1 fruit fly cellular context compared by ENCODE assay signal in the genomic region with DNA sequence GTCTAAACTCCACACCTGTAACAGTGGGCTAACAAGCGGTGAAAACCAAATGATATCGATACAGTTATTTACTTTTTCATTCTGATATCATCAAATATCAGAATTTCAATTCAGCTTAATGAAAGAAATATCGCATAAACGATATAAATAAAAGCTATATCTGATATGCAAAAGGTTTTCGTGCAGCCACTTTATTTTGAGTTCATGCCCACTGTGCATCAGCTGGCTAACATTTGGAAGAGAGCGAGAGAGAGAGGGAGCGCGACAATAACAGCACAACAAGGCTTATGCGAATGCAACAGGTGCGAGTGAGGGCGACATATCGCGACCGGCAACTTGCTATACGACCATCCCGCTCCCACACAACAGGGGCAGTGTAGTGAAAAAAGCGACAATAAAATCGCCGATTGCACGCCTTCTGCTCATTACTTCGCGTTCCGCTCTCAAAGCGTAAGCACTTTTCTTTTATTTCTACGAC.
TF ChIP-seq lines count a peak whose summit lies in the region.

Gene CG11151, plus strand, starts transcription at position 334 of the 478 bp plus-strand sequence.

TF ChIP-seq in whole organism, embryonic, 481 proteins besides CTCF, POLR2A, EP300 and RAD21 (continued from another document and continues in another):
- peak; percentile 93 for TF ChIP-seq da (GFP tag; optimal IDR thresholded peaks at IDR 0.05; lab: Kevin White, UChicago)
- peak; percentile 91 for TF ChIP-seq CG8290 (GFP tag; optimal IDR thresholded peaks at IDR 0.05; lab: Kevin White, UChicago)
- TF ChIP-seq CG8290 (tag; optimal IDR thresholded peaks at IDR 0.05; lab: Kevin White, UChicago) = peak; percentile 78 to 98
- peak; percentile 97 for TF ChIP-seq nmo (GFP tag; optimal IDR thresholded peaks at IDR 0.05; lab: Kevin White, UChicago)
- peak; percentile 98 for TF ChIP-seq Hmr (GFP tag; optimal IDR thresholded peaks at IDR 0.05; lab: Kevin White, UChicago)
- peak; percentile 85 for TF ChIP-seq CG11093 (GFP tag; IDR thresholded peaks at IDR 0.05; lab: Robert Waterston, UW)
- TF ChIP-seq CG8359 (GFP tag; optimal IDR thresholded peaks at IDR 0.05; lab: Kevin White, UChicago; ENCODE audit: borderline replicate concordance) = peak; percentile 91
- peak; percentile 96 for TF ChIP-seq Atf-2 (GFP tag; optimal IDR thresholded peaks at IDR 0.05; lab: Kevin White, UChicago)
- TF ChIP-seq Atf6 (GFP tag; IDR thresholded peaks at IDR 0.05; lab: Robert Waterston, UW) = peak; percentile 96
- peak; percentile 98 for TF ChIP-seq Fer1 (GFP tag; optimal IDR thresholded peaks at IDR 0.05; lab: Kevin White, UChicago)
- peak; percentile 96 to 98 for TF ChIP-seq bsh (GFP tag; optimal IDR thresholded peaks at IDR 0.05; lab: Kevin White, UChicago)
- no peak for TF ChIP-seq Hr39 (optimal IDR thresholded peaks at IDR 0.05; lab: Kevin White, UChicago)
- TF ChIP-seq lmd (GFP tag; IDR thresholded peaks at IDR 0.05; lab: Robert Waterston, UW) = peak; percentile 93
- peak; percentile 96 for TF ChIP-seq so (GFP tag; IDR thresholded peaks at IDR 0.05; lab: Robert Waterston, UW)
- TF ChIP-seq nom (GFP tag; optimal IDR thresholded peaks at IDR 0.05; lab: Kevin White, UChicago) = peak; percentile 95
- peak; percentile 19; the same call in 1 of the 2 replicates for TF ChIP-seq Dip2 (GFP tag; IDR thresholded peaks at IDR 0.05; lab: Robert Waterston, UW)
- TF ChIP-seq sima (GFP tag; optimal IDR thresholded peaks at IDR 0.05; lab: Kevin White, UChicago) = peak; percentile 89
- TF ChIP-seq Fer2 (tag; optimal IDR thresholded peaks at IDR 0.05; lab: Kevin White, UChicago) = peak; percentile 93
- TF ChIP-seq Hey (tag; optimal IDR thresholded peaks at IDR 0.05; lab: Kevin White, UChicago) = peak; percentile 85
- peak; percentile 98 for TF ChIP-seq PHDP (tag; optimal IDR thresholded peaks at IDR 0.05; lab: Kevin White, UChicago)
- TF ChIP-seq CG12104 (GFP tag; optimal IDR thresholded peaks at IDR 0.05; lab: Kevin White, UChicago) = peak; percentile 93
- peak; percentile 76 for TF ChIP-seq CG15073 (GFP tag; optimal IDR thresholded peaks at IDR 0.05; lab: Kevin White, UChicago)
- TF ChIP-seq fd96Cb (tag; optimal IDR thresholded peaks at IDR 0.05; lab: Kevin White, UChicago) = peak; percentile 98
- TF ChIP-seq HLH4C (GFP tag; IDR thresholded peaks at IDR 0.05; lab: Robert Waterston, UW; ENCODE audit: partially characterized antibody) = peak; percentile 61; the same call in 2 of the 3 replicates
- peak; percentile 97 for TF ChIP-seq CG13424 (tag; optimal IDR thresholded peaks at IDR 0.05; lab: Kevin White, UChicago)
- peak; percentile 83 for TF ChIP-seq kni (GFP tag; optimal IDR thresholded peaks at IDR 0.05; lab: Kevin White, UChicago)
- TF ChIP-seq Mad (GFP tag; optimal IDR thresholded peaks at IDR 0.05; lab: Kevin White, UChicago) = peak; percentile 95
- TF ChIP-seq BEAF-32 (GFP tag; optimal IDR thresholded peaks at IDR 0.05; lab: Kevin White, UChicago) = peak; percentile 40
- no peak for TF ChIP-seq CG4360 (GFP tag; IDR thresholded peaks at IDR 0.05; lab: Robert Waterston, UW)
- TF ChIP-seq HmgZ (tag; optimal IDR thresholded peaks at IDR 0.05; lab: Kevin White, UChicago) = peak; percentile 97
- peak; percentile 97 for TF ChIP-seq CoRest (tag; optimal IDR thresholded peaks at IDR 0.05; lab: Kevin White, UChicago)
- peak; percentile 94 for TF ChIP-seq CG7372 (GFP tag; IDR thresholded peaks at IDR 0.05; lab: Robert Waterston, UW)
- peak; percentile 98 for TF ChIP-seq CG12391 (tag; optimal IDR thresholded peaks at IDR 0.05; lab: Kevin White, UChicago)
- TF ChIP-seq CG7556 (GFP tag; optimal IDR thresholded peaks at IDR 0.05; lab: Kevin White, UChicago) = peak; percentile 96
- TF ChIP-seq GATAe (GFP tag; conservative IDR thresholded peaks at IDR 0.05; lab: Robert Waterston, UW) = peak; percentile 76
- peak; percentile 93 for TF ChIP-seq p53 (GFP tag; optimal IDR thresholded peaks at IDR 0.05; lab: Kevin White, UChicago)
- TF ChIP-seq CG4854 (GFP tag; optimal IDR thresholded peaks at IDR 0.05; lab: Kevin White, UChicago) = peak; percentile 93
- TF ChIP-seq Max (GFP tag; optimal IDR thresholded peaks at IDR 0.05; lab: Kevin White, UChicago) = peak; percentile 96
- peak; percentile 76 for TF ChIP-seq ro (GFP tag; IDR thresholded peaks at IDR 0.05; lab: Robert Waterston, UW)
- TF ChIP-seq CG10274 (GFP tag; optimal IDR thresholded peaks at IDR 0.05; lab: Kevin White, UChicago) = peak; percentile 86
- TF ChIP-seq otp (GFP tag; IDR thresholded peaks at IDR 0.05; lab: Robert Waterston, UW) = peak; percentile 94
- peak; percentile 98 for TF ChIP-seq CG2120 (GFP tag; optimal IDR thresholded peaks at IDR 0.05; lab: Kevin White, UChicago)
- peak; percentile 98 for TF ChIP-seq CG18599 (GFP tag; optimal IDR thresholded peaks at IDR 0.05; lab: Kevin White, UChicago)
- peak; percentile 70 for TF ChIP-seq CG3995 (GFP tag; optimal IDR thresholded peaks at IDR 0.05; lab: Kevin White, UChicago)
- peak; percentile 94 for TF ChIP-seq chm (GFP tag; IDR thresholded peaks at IDR 0.05; lab: Robert Waterston, UW)
- peak; percentile 98 for TF ChIP-seq chn (GFP tag; optimal IDR thresholded peaks at IDR 0.05; lab: Kevin White, UChicago)
- no peak for TF ChIP-seq unc-4 (GFP tag; IDR thresholded peaks at IDR 0.05; lab: Robert Waterston, UW; ENCODE audit: partially characterized antibody)
- TF ChIP-seq Hr51 (GFP tag; optimal IDR thresholded peaks at IDR 0.05; lab: Kevin White, UChicago) = peak; percentile 97 to 98
- peak; percentile 93 for TF ChIP-seq Rx (GFP tag; IDR thresholded peaks at IDR 0.05; lab: Robert Waterston, UW)
- TF ChIP-seq z (GFP tag; IDR thresholded peaks at IDR 0.05; lab: Robert Waterston, UW) = peak; percentile 47; the same call in 1 of the 3 replicates
- peak; percentile 97 for TF ChIP-seq pum (GFP tag; optimal IDR thresholded peaks at IDR 0.05; lab: Kevin White, UChicago)
- peak; percentile 95 for TF ChIP-seq Dip3 (GFP tag; optimal IDR thresholded peaks at IDR 0.05; lab: Kevin White, UChicago)
- TF ChIP-seq ap (GFP tag; IDR thresholded peaks at IDR 0.05; lab: Robert Waterston, UW) = peak; percentile 86
- peak; percentile 96 for TF ChIP-seq CG11695 (GFP tag; IDR thresholded peaks at IDR 0.05; lab: Robert Waterston, UW)
- peak; percentile 92 for TF ChIP-seq CG6683 (GFP tag; optimal IDR thresholded peaks at IDR 0.05; lab: Kevin White, UChicago)
- TF ChIP-seq CG5953 (GFP tag; IDR thresholded peaks at IDR 0.05; lab: Robert Waterston, UW) = peak; percentile 93
- peak; percentile 76 for TF ChIP-seq Adf1 (GFP tag; IDR thresholded peaks at IDR 0.05; lab: Robert Waterston, UW)
- TF ChIP-seq gcm (GFP tag; optimal IDR thresholded peaks at IDR 0.05; lab: Kevin White, UChicago) = peak; percentile 97
- peak; percentile 94 for TF ChIP-seq cwo (GFP tag; optimal IDR thresholded peaks at IDR 0.05; lab: Kevin White, UChicago)
- peak; percentile 96 for TF ChIP-seq tin (GFP tag; optimal IDR thresholded peaks at IDR 0.05; lab: Kevin White, UChicago)
- TF ChIP-seq CG8281 (tag; optimal IDR thresholded peaks at IDR 0.05; lab: Kevin White, UChicago) = peak; percentile 88
- TF ChIP-seq CG1832 (GFP tag; optimal IDR thresholded peaks at IDR 0.05; lab: Kevin White, UChicago) = peak; percentile 96
- peak; percentile 83 for TF ChIP-seq psq (GFP tag; optimal IDR thresholded peaks at IDR 0.05; lab: Kevin White, UChicago)
- peak; percentile 96 for TF ChIP-seq NfI (GFP tag; optimal IDR thresholded peaks at IDR 0.05; lab: Kevin White, UChicago)
- peak; percentile 93 for TF ChIP-seq sqz (GFP tag; optimal IDR thresholded peaks at IDR 0.05; lab: Kevin White, UChicago)
- TF ChIP-seq B-H2 (GFP tag; optimal IDR thresholded peaks at IDR 0.05; lab: Kevin White, UChicago) = peak; percentile 96
- TF ChIP-seq aop (GFP tag; IDR thresholded peaks at IDR 0.05; lab: Robert Waterston, UW) = peak; percentile 72
- TF ChIP-seq CG1647 (GFP tag; optimal IDR thresholded peaks at IDR 0.05; lab: Kevin White, UChicago) = peak; percentile 95
- TF ChIP-seq Sry-β (GFP tag; optimal IDR thresholded peaks at IDR 0.05; lab: Kevin White, UChicago) = peak; percentile 70
- peak; percentile 81 for TF ChIP-seq TFAM (GFP tag; optimal IDR thresholded peaks at IDR 0.05; lab: Kevin White, UChicago)
- peak; percentile 94 for TF ChIP-seq jing (GFP tag; optimal IDR thresholded peaks at IDR 0.05; lab: Kevin White, UChicago)
- peak; percentile 96 for TF ChIP-seq CG17328 (GFP tag; IDR thresholded peaks at IDR 0.05; lab: Robert Waterston, UW)
- TF ChIP-seq pb (GFP tag; optimal IDR thresholded peaks at IDR 0.05; lab: Kevin White, UChicago) = peak; percentile 95
- peak; percentile 94 for TF ChIP-seq CG17912 (GFP tag; optimal IDR thresholded peaks at IDR 0.05; lab: Kevin White, UChicago)
- peak; percentile 91 for TF ChIP-seq al (GFP tag; IDR thresholded peaks at IDR 0.05; lab: Robert Waterston, UW)
- TF ChIP-seq CG10366 (GFP tag; IDR thresholded peaks at IDR 0.05; lab: Robert Waterston, UW) = peak; percentile 95
- peak; percentile 95 for TF ChIP-seq CG10654 (GFP tag; optimal IDR thresholded peaks at IDR 0.05; lab: Kevin White, UChicago)
- TF ChIP-seq CG8478 (optimal IDR thresholded peaks at IDR 0.05; lab: Kevin White, UChicago) = peak; percentile 96
- TF ChIP-seq CG4707 (GFP tag; optimal IDR thresholded peaks at IDR 0.05; lab: Kevin White, UChicago) = peak; percentile 100
- peak; percentile 86 for TF ChIP-seq corto (GFP tag; optimal IDR thresholded peaks at IDR 0.05; lab: Kevin White, UChicago)
- TF ChIP-seq CG31365 (tag; optimal IDR thresholded peaks at IDR 0.05; lab: Kevin White, UChicago) = peak; percentile 86
- peak; percentile 31; the same call in 1 of the 2 replicates for TF ChIP-seq amos (GFP tag; IDR thresholded peaks at IDR 0.05; lab: Robert Waterston, UW; ENCODE audit: partially characterized antibody)
- TF ChIP-seq ems (GFP tag; optimal IDR thresholded peaks at IDR 0.05; lab: Kevin White, UChicago) = peak; percentile 95
- peak; percentile 21 for TF ChIP-seq gfzf (GFP tag; optimal IDR thresholded peaks at IDR 0.05; lab: Kevin White, UChicago)
- peak; percentile 92 for TF ChIP-seq onecut (GFP tag; IDR thresholded peaks at IDR 0.05; lab: Robert Waterston, UW)
- TF ChIP-seq Opbp (GFP tag; IDR thresholded peaks at IDR 0.05; lab: Robert Waterston, UW; ENCODE audit: partially characterized antibody) = no peak
- TF ChIP-seq CG1792 (GFP tag; optimal IDR thresholded peaks at IDR 0.05; lab: Kevin White, UChicago) = peak; percentile 94
- peak; percentile 76; the same call in 1 of the 3 replicates for TF ChIP-seq hb (GFP tag; IDR thresholded peaks at IDR 0.05; lab: Robert Waterston, UW; ENCODE audit: partially characterized antibody)
- TF ChIP-seq CG3838 (GFP tag; optimal IDR thresholded peaks at IDR 0.05; lab: Kevin White, UChicago) = peak; percentile 91
- TF ChIP-seq sisA (GFP tag; IDR thresholded peaks at IDR 0.05; lab: Robert Waterston, UW) = peak; percentile 95
- TF ChIP-seq btn (GFP tag; optimal IDR thresholded peaks at IDR 0.05; lab: Kevin White, UChicago) = peak; percentile 95
- peak; percentile 96 for TF ChIP-seq Ptx1 (GFP tag; IDR thresholded peaks at IDR 0.05; lab: Robert Waterston, UW)
- peak; percentile 82 for TF ChIP-seq E2f2 (GFP tag; IDR thresholded peaks at IDR 0.05; lab: Robert Waterston, UW)
- TF ChIP-seq Taf1 (GFP tag; IDR thresholded peaks at IDR 0.05; lab: Robert Waterston, UW) = peak; percentile 89
- TF ChIP-seq HmgD (GFP tag; optimal IDR thresholded peaks at IDR 0.05; lab: Kevin White, UChicago) = peak; percentile 93
- peak; percentile 92 for TF ChIP-seq CG10462 (GFP tag; optimal IDR thresholded peaks at IDR 0.05; lab: Kevin White, UChicago)
- peak; percentile 98 for TF ChIP-seq shn (GFP tag; optimal IDR thresholded peaks at IDR 0.05; lab: Kevin White, UChicago)
- peak; percentile 97 for TF ChIP-seq Xrp1 (GFP tag; IDR thresholded peaks at IDR 0.05; lab: Robert Waterston, UW)
- TF ChIP-seq tx (GFP tag; optimal IDR thresholded peaks at IDR 0.05; lab: Kevin White, UChicago) = peak; percentile 95
- peak; percentile 91 for TF ChIP-seq kay (GFP tag; optimal IDR thresholded peaks at IDR 0.05; lab: Kevin White, UChicago)
- peak; percentile 81 for TF ChIP-seq nerfin-2 (GFP tag; IDR thresholded peaks at IDR 0.05; lab: Robert Waterston, UW; ENCODE audit: partially characterized antibody)
- peak; percentile 91 for TF ChIP-seq CG4404 (GFP tag; IDR thresholded peaks at IDR 0.05; lab: Robert Waterston, UW)
- TF ChIP-seq tup (GFP tag; optimal IDR thresholded peaks at IDR 0.05; lab: Kevin White, UChicago) = peak; percentile 92
- TF ChIP-seq CG16815 (GFP tag; optimal IDR thresholded peaks at IDR 0.05; lab: Kevin White, UChicago) = peak; percentile 96
- TF ChIP-seq CG3847 (GFP tag; IDR thresholded peaks at IDR 0.05; lab: Robert Waterston, UW) = peak; percentile 92
- TF ChIP-seq zfh2 (GFP tag; optimal IDR thresholded peaks at IDR 0.05; lab: Kevin White, UChicago) = peak; percentile 96
- peak; percentile 97 for TF ChIP-seq mam (GFP tag; optimal IDR thresholded peaks at IDR 0.05; lab: Kevin White, UChicago)
- TF ChIP-seq hkb (optimal IDR thresholded peaks at IDR 0.05; lab: Kevin White, UChicago) = no peak
- peak; percentile 97 for TF ChIP-seq hkb (GFP tag; IDR thresholded peaks at IDR 0.05; lab: Robert Waterston, UW)
- TF ChIP-seq knrl (GFP tag; IDR thresholded peaks at IDR 0.05; lab: Robert Waterston, UW; ENCODE audit: partially characterized antibody) = peak; percentile 64; the same call in 2 of the 3 replicates
- TF ChIP-seq dysf (GFP tag; IDR thresholded peaks at IDR 0.05; lab: Robert Waterston, UW) = peak; percentile 96
- TF ChIP-seq chif (GFP tag; optimal IDR thresholded peaks at IDR 0.05; lab: Kevin White, UChicago) = peak; percentile 96 to 98
- TF ChIP-seq Doc2 (GFP tag; IDR thresholded peaks at IDR 0.05; lab: Robert Waterston, UW) = no peak
- TF ChIP-seq Trl (optimal IDR thresholded peaks at IDR 0.05; lab: Kevin White, UChicago) = peak; percentile 44 to 71
- peak; percentile 98 for TF ChIP-seq Trl (GFP tag; optimal IDR thresholded peaks at IDR 0.05; lab: Kevin White, UChicago)
- no peak for TF ChIP-seq cg (GFP tag; optimal IDR thresholded peaks at IDR 0.05; lab: Kevin White, UChicago)
- peak; percentile 97 for TF ChIP-seq dmrt11E (tag; optimal IDR thresholded peaks at IDR 0.05; lab: Kevin White, UChicago)
- peak; percentile 40 for TF ChIP-seq pzg (GFP tag; optimal IDR thresholded peaks at IDR 0.05; lab: Kevin White, UChicago)
- peak; percentile 87 for TF ChIP-seq trh (GFP tag; optimal IDR thresholded peaks at IDR 0.05; lab: Kevin White, UChicago)
- TF ChIP-seq sr (GFP tag; IDR thresholded peaks at IDR 0.05; lab: Robert Waterston, UW) = peak; percentile 61; the same call in 1 of the 3 replicates
- TF ChIP-seq CG34422 (GFP tag; IDR thresholded peaks at IDR 0.05; lab: Robert Waterston, UW) = peak; percentile 94
- peak; percentile 98 for TF ChIP-seq CHES-1-like (GFP tag; optimal IDR thresholded peaks at IDR 0.05; lab: Kevin White, UChicago)
- peak; percentile 96 for TF ChIP-seq Drgx (GFP tag; IDR thresholded peaks at IDR 0.05; lab: Robert Waterston, UW)
